Worm (Caenorhabditis elegans): ENCODE measurements around the gene slt-1.

slt-1 gene

ce11 chrX:14709591-14709990 is 35.5 kb downstream of the slt-1 start:
- TF ChIP-seq W03F9.2 (tag; optimal IDR thresholded peaks at IDR 0.05) (no peak), dao-5 (tag; optimal IDR thresholded peaks at IDR 0.05) (no peak), him-1 (tag; optimal IDR thresholded peaks at IDR 0.05) (no peak)

- TF ChIP-seq him-1 (tag; optimal IDR thresholded peaks at IDR 0.05) (no peak), dao-5 (tag; optimal IDR thresholded peaks at IDR 0.05) (no peak), W03F9.2 (tag; optimal IDR thresholded peaks at IDR 0.05) (no peak)
Measured at ce11 chrX:14711168-14711629, 37.1 kb downstream of the slt-1 start, which contains the start of gene atrn-1. Gene atrn-1, plus strand, starts transcription at chrX:14711579.

ce11 chrX:14715459-14715858 is 41.3 kb downstream of the slt-1 start:
- TF ChIP-seq W03F9.2 (tag; optimal IDR thresholded peaks at IDR 0.05) (no peak), dao-5 (tag; optimal IDR thresholded peaks at IDR 0.05) (no peak), him-1 (tag; optimal IDR thresholded peaks at IDR 0.05) (no peak)

- no peak for TF ChIP-seq him-1 (tag; optimal IDR thresholded peaks at IDR 0.05)
- TF ChIP-seq W03F9.2 (tag; optimal IDR thresholded peaks at IDR 0.05), result no peak
- no peak for TF ChIP-seq dao-5 (tag; optimal IDR thresholded peaks at IDR 0.05)
Measured at ce11 chrX:14717782-14718181, 43.7 kb downstream of the slt-1 start.

ce11 chrX:14721098-14721497 is 47.0 kb downstream of the slt-1 start, which contains the start of gene F33C8.2:
Gene F33C8.2, plus strand, starts transcription at chrX:14721398.
- TF ChIP-seq dao-5 (tag; optimal IDR thresholded peaks at IDR 0.05), result no peak
- TF ChIP-seq him-1 (tag; optimal IDR thresholded peaks at IDR 0.05), result no peak
- TF ChIP-seq W03F9.2 (tag; optimal IDR thresholded peaks at IDR 0.05), result no peak

- no peak for TF ChIP-seq dao-5 (tag; optimal IDR thresholded peaks at IDR 0.05)
- TF ChIP-seq W03F9.2 (tag; optimal IDR thresholded peaks at IDR 0.05), result no peak
- no peak for TF ChIP-seq him-1 (tag; optimal IDR thresholded peaks at IDR 0.05)
Measured at ce11 chrX:14724935-14725334, 50.8 kb downstream of the slt-1 start.

- TF ChIP-seq dao-5 (tag; optimal IDR thresholded peaks at IDR 0.05) (no peak), W03F9.2 (tag; optimal IDR thresholded peaks at IDR 0.05) (no peak), him-1 (tag; optimal IDR thresholded peaks at IDR 0.05) (no peak)
Measured at ce11 chrX:14729319-14729718, 55.2 kb downstream of the slt-1 start, which contains the start of gene tsp-8. Gene tsp-8, minus strand, starts transcription at chrX:14729503.

- TF ChIP-seq dao-5 (tag; optimal IDR thresholded peaks at IDR 0.05) (no peak), W03F9.2 (tag; optimal IDR thresholded peaks at IDR 0.05) (no peak), him-1 (tag; optimal IDR thresholded peaks at IDR 0.05) (no peak)
Measured at ce11 chrX:14731828-14732331, 57.8 kb downstream of the slt-1 start, which contains the start of gene F33C8.4. Gene F33C8.4, plus strand, starts transcription at chrX:14732281.
